Worm (Caenorhabditis elegans) whole organism, young adult: ENCODE data around the gene Y46G5A.15.

ENCODE experiments used
- B0035.1 ChIP-seq: sonication (generic microtip); optimal IDR thresholded peaks from 2 replicates; lab custom pipeline; 2016; ENCODE audit warnings: missing genetic modification characterization, mild to moderate bottlenecking, missing compliant biosample characterization, missing genotype, missing genetic modification reagents
- F10E7.11 ChIP-seq: sonication (generic microtip); optimal IDR thresholded peaks from 2 replicates; lab custom pipeline; 2017; ENCODE audit warnings: mild to moderate bottlenecking, missing genetic modification characterization, moderate library complexity, missing compliant biosample characterization
- F33H1.4 ChIP-seq: fragments of 200-800 bp; sonication (Bioruptor generic); IDR thresholded peaks from 2 replicates; pipeline ENCODE4 v1.3.6; 2022; ENCODE audit warnings: missing genetic modification reagents, missing genetic modification characterization, missing compliant biosample characterization
- F39B2.1 ChIP-seq: fragments of 200-800 bp; sonication (Bioruptor generic); IDR thresholded peaks from 2 replicates; pipeline ENCODE4 v1.3.6; 2022; ENCODE audit warnings: missing genetic modification reagents, missing genetic modification characterization, missing compliant biosample characterization
- F57C9.4 ChIP-seq: sonication (generic microtip); optimal IDR thresholded peaks from 2 replicates; lab custom pipeline; 2017; ENCODE audit warnings: mild to moderate bottlenecking, missing genetic modification characterization, missing compliant biosample characterization
- K11D2.4 ChIP-seq: fragments of 200-800 bp; sonication (Bioruptor generic); IDR thresholded peaks from 2 replicates; pipeline ENCODE4 v1.3.6; 2022; ENCODE audit warnings: missing genetic modification reagents, missing genetic modification characterization, missing compliant biosample characterization
- Y56A3A.18 ChIP-seq: fragments of 200-800 bp; sonication (Bioruptor generic); IDR thresholded peaks from 2 replicates; pipeline ENCODE4 v1.3.6; 2022; ENCODE audit warnings: missing genetic modification reagents, missing genetic modification characterization, missing compliant biosample characterization
- Y67H2A.10 ChIP-seq: fragments of 200-800 bp; sonication (Bioruptor generic); conservative IDR thresholded peaks from 2 replicates; pipeline ENCODE4 v1.3.6; 2022; ENCODE audit warnings: missing genetic modification reagents, missing genetic modification characterization, missing compliant biosample characterization
- Y95B8A.8 ChIP-seq: fragments of 200-800 bp; sonication (Bioruptor generic); IDR thresholded peaks from 2 replicates; pipeline ENCODE4 v1.3.6; 2022; ENCODE audit warnings: missing genetic modification reagents, missing genetic modification characterization, missing compliant biosample characterization
- atf-7 ChIP-seq: sonication (generic microtip); optimal IDR thresholded peaks from 2 replicates; lab custom pipeline; 2017; ENCODE audit warnings: mild to moderate bottlenecking, missing genetic modification characterization, missing compliant biosample characterization
- ccch-3 ChIP-seq: fragments of 200-800 bp; sonication (Bioruptor generic); optimal IDR thresholded peaks from 2 replicates; lab custom pipeline; 2018; ENCODE audit warnings: mild to moderate bottlenecking, missing genetic modification characterization, missing compliant biosample characterization
- cebp-1 ChIP-seq, 2 experiments: fragments of 200-800 bp in 1 of 2; sonication (Bioruptor generic) in 1 of 2; sonication (generic microtip) in 1 of 2; IDR thresholded peaks in 1 of 2; optimal IDR thresholded peaks in 1 of 2; 2 replicates each; pipeline versions ENCODE4 v1.3.6 to Lab custom; 2017 to 2022; ENCODE audit warnings: missing compliant biosample characterization in 2 of 2, missing genetic modification characterization in 2 of 2, mild to moderate bottlenecking in 1 of 2, missing genetic modification reagents in 1 of 2, moderate library complexity in 1 of 2
- ceh-27 ChIP-seq: fragments of 200-800 bp; sonication (Bioruptor generic); optimal IDR thresholded peaks from 2 replicates; lab custom pipeline; 2018; ENCODE audit warnings: mild to moderate bottlenecking, missing genetic modification characterization, moderate library complexity, missing compliant biosample characterization
- chd-7 ChIP-seq: sonication (generic microtip); optimal IDR thresholded peaks from 2 replicates; lab custom pipeline; 2016; ENCODE audit warnings: mild to moderate bottlenecking, missing genetic modification characterization, moderate library complexity, missing compliant biosample characterization
- die-1 ChIP-seq: sonication (generic microtip); optimal IDR thresholded peaks from 2 replicates; lab custom pipeline; 2016; ENCODE audit warnings: missing genotype, mild to moderate bottlenecking, missing genetic modification characterization, missing compliant biosample characterization
- dox-1 ChIP-seq: fragments of 200-800 bp; sonication (Bioruptor generic); IDR thresholded peaks from 2 replicates; pipeline ENCODE4 v1.3.6; 2022; ENCODE audit warnings: missing genetic modification reagents, missing genetic modification characterization, missing compliant biosample characterization
- egl-18 ChIP-seq: fragments of 200-800 bp; sonication (Bioruptor generic); IDR thresholded peaks from 2 replicates; pipeline ENCODE4 v1.3.6; 2022; ENCODE audit warnings: missing genetic modification reagents, missing genetic modification characterization, missing compliant biosample characterization
- ets-4 ChIP-seq: fragments of 200-800 bp; sonication (Bioruptor generic); optimal IDR thresholded peaks from 2 replicates; lab custom pipeline; 2018; ENCODE audit warnings: mild to moderate bottlenecking, missing genetic modification characterization, missing compliant biosample characterization
- hmg-20 ChIP-seq: fragments of 200-800 bp; sonication (Bioruptor generic); IDR thresholded peaks from 2 replicates; pipeline ENCODE4 v1.3.6; 2022; ENCODE audit warnings: missing genetic modification reagents, missing genetic modification characterization, missing compliant biosample characterization
- let-526 ChIP-seq: fragments of 200-800 bp; sonication (Bioruptor generic); IDR thresholded peaks from 2 replicates; pipeline ENCODE4 v1.3.6; 2022; ENCODE audit warnings: missing genetic modification reagents, missing genetic modification characterization, missing compliant biosample characterization
- lin-40 ChIP-seq: sonication (generic microtip); optimal IDR thresholded peaks from 2 replicates; lab custom pipeline; 2016; ENCODE audit warnings: missing genetic modification characterization, mild to moderate bottlenecking, missing compliant biosample characterization, missing genotype, missing genetic modification reagents
- madf-10 ChIP-seq: sonication (generic microtip); optimal IDR thresholded peaks from 2 replicates; lab custom pipeline; 2016; ENCODE audit warnings: mild to moderate bottlenecking, missing genetic modification characterization, missing compliant biosample characterization
- madf-3 ChIP-seq: fragments of 200-800 bp; sonication (Bioruptor generic); IDR thresholded peaks from 2 replicates; pipeline ENCODE4 v1.3.6; 2022; ENCODE audit warnings: missing genetic modification reagents, missing genetic modification characterization, missing compliant biosample characterization
- madf-8 ChIP-seq: fragments of 200-800 bp; sonication (Bioruptor generic); conservative IDR thresholded peaks from 2 replicates; pipeline ENCODE4 v1.3.6; 2022; ENCODE audit warnings: missing genetic modification reagents, missing genetic modification characterization, missing compliant biosample characterization
- mcd-1 ChIP-seq: fragments of 200-800 bp; sonication (Bioruptor generic); IDR thresholded peaks from 2 replicates; pipeline ENCODE4 v1.3.6; 2022; ENCODE audit warnings: missing genetic modification reagents, missing genetic modification characterization, missing compliant biosample characterization
- nfyb-1 ChIP-seq: fragments of 200-800 bp; sonication (Bioruptor generic); IDR thresholded peaks from 2 replicates; pipeline ENCODE4 v1.3.6; 2022; ENCODE audit warnings: missing genetic modification reagents, missing genetic modification characterization, missing compliant biosample characterization
- nhr-80 ChIP-seq: sonication (generic microtip); optimal IDR thresholded peaks from 2 replicates; lab custom pipeline; 2016; ENCODE audit warnings: missing genetic modification characterization, missing compliant biosample characterization
- nhr-90 ChIP-seq: sonication (generic microtip); optimal IDR thresholded peaks from 2 replicates; lab custom pipeline; 2016; ENCODE audit warnings: missing genotype, mild to moderate bottlenecking, missing genetic modification characterization, missing compliant biosample characterization
- pbrm-1 ChIP-seq: fragments of 200-800 bp; sonication (Bioruptor generic); IDR thresholded peaks from 2 replicates; pipeline ENCODE4 v1.3.6; 2022; ENCODE audit warnings: missing genetic modification reagents, missing genetic modification characterization, missing compliant biosample characterization
- rcor-1 ChIP-seq: fragments of 200-800 bp; sonication (Bioruptor generic); IDR thresholded peaks from 2 replicates; pipeline ENCODE4 v1.3.6; 2022; ENCODE audit warnings: missing genetic modification reagents, missing genetic modification characterization, missing compliant biosample characterization
- sea-2 ChIP-seq: fragments of 200-800 bp; sonication (Bioruptor generic); IDR thresholded peaks from 2 replicates; pipeline ENCODE4 v1.3.6; 2022; ENCODE audit warnings: missing genetic modification characterization, missing compliant biosample characterization
- snpc-1.1 ChIP-seq: sonication (generic microtip); optimal IDR thresholded peaks from 2 replicates; lab custom pipeline; 2017; ENCODE audit warnings: missing genetic modification characterization, mild to moderate bottlenecking, missing compliant biosample characterization, antibody characterized with exemption, moderate library complexity, missing genotype, missing genetic modification reagents; ENCODE audit not compliant: insufficient read depth
- snpc-4 ChIP-seq, 5 experiments: fragments of 150-350 bp in 1 of 5; sonication (generic microtip) in 4 of 5; optimal IDR thresholded peaks; 2 replicates each; lab custom pipeline; 2014 to 2018; ENCODE audit warnings: missing genetic modification characterization in 5 of 5, missing biosample characterization in 3 of 5, antibody characterized with exemption in 2 of 5, mild to moderate bottlenecking in 2 of 5, missing compliant biosample characterization in 2 of 5, missing genotype in 2 of 5, moderate library complexity in 2 of 5, missing genetic modification reagents in 1 of 5
- tbx-9 ChIP-seq: sonication (generic microtip); optimal IDR thresholded peaks from 2 replicates; lab custom pipeline; 2016; ENCODE audit warnings: borderline replicate concordance, missing genetic modification characterization, inconsistent platforms, missing compliant biosample characterization
- tlf-1 ChIP-seq: fragments of 200-800 bp; sonication (Bioruptor generic); optimal IDR thresholded peaks from 2 replicates; lab custom pipeline; 2018; ENCODE audit warnings: mild to moderate bottlenecking, missing genetic modification characterization, missing compliant biosample characterization
- ztf-6 ChIP-seq: fragments of 200-800 bp; sonication (Bioruptor generic); IDR thresholded peaks from 2 replicates; pipeline ENCODE4 v1.3.6; 2022; ENCODE audit warnings: missing genetic modification reagents, missing genetic modification characterization, missing compliant biosample characterization

Y46G5A.15 gene

DNA sequence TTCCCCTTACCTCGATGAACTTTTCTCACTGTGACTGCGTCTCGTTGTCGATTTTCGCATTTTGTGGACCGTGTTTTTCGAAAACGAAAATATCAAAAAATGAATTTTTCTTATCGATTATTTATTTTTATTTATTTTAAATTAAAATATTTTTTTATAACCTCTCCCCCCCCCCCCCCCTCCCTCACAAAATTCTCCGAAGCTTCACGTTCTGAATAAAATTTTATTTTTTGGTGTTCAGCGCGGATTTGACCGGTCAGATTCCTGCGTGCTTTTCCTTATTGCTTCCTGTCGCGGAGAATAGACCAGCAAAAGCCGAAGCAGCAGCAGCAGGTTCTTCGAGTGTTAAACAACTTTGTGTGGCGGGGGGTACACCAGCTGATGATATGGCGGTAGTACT lies 33.3 kb upstream of the Y46G5A.15 start, which contains the start of gene Y46G5A.22:
Gene Y46G5A.22 (minus strand): TSS at position 101 of the 400 bp plus-strand sequence.
- TF ChIP-seq F10E7.11 (tag; lab: Kevin White, UChicago) (no peak), hmg-20 (no peak), nhr-90 (tag; lab: Kevin White, UChicago) (no peak), K11D2.4 (GFP tag; lab: Robert Waterston, UW) (no peak), egl-18 (GFP tag; lab: Robert Waterston, UW) (no peak), madf-8 (no peak), Y56A3A.18 (no peak), F39B2.1 (GFP tag; lab: Robert Waterston, UW) (no peak), pbrm-1 (GFP tag; lab: Robert Waterston, UW) (no peak), tlf-1 (GFP tag; lab: Kevin White, UChicago) (no peak), F57C9.4 (tag; lab: Kevin White, UChicago) (no peak), ets-4 (GFP tag; lab: Kevin White, UChicago) (no peak), ccch-3 (GFP tag; lab: Kevin White, UChicago) (no peak), nfyb-1 (GFP tag; lab: Robert Waterston, UW) (no peak)

DNA sequence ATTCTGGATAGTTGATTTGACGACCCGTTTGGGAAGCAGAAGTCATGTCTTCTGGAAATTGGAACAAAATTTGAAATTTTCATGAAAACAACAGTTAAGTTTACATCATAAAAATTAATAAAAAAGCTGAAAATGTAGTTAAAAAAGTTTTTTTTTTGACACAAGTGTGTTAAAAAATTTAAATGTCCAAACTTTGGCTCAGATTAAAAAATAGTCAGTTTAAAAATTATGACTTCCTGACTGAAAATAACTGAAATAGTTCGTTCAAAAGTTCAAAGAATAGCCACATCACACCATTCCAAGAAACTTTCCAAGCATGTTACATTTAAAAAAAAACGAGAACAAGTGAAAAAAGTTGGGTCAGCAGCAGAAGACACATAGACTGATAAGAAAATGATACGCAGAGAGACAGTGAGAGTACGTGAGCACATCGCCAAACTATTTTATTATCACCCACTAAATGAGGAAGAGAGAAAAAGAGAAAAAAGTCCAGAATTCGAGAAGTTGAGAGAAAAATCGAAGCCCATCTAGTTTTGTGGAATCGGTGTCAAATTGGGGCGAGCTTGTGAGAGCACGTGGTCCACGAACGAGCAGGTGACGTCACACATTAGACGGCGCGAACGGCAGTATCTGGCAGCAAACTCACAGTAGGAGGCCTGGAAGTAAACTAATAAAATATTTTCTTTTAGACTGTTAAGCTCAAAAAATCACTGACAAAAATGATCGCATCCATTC lies 31.4 kb upstream of the Y46G5A.15 start, which contains the start of gene acl-7:
Gene acl-7 (minus strand): TSS at position 51 of the 735 bp plus-strand sequence.
- TF ChIP-seq nhr-80, result peak; percentile 76
- no peak for TF ChIP-seq dox-1 (GFP tag; lab: Robert Waterston, UW)
- peak; percentile 23 for TF ChIP-seq atf-7 (tag; lab: Kevin White, UChicago)
- TF ChIP-seq mcd-1 (GFP tag; lab: Robert Waterston, UW), result 0 out of 2 replicates have a peak, but pooled peaks have one; percentile 27
- TF ChIP-seq, all 124 proteins: peak for 3

- no peak for TF ChIP-seq Y67H2A.10 (GFP tag; lab: Robert Waterston, UW)
- no peak for TF ChIP-seq die-1 (tag; lab: Kevin White, UChicago)
- no peak for TF ChIP-seq nhr-90 (tag; lab: Kevin White, UChicago)
Observed at ce11 chrII:12813253-12813652, 28.0 kb upstream of the Y46G5A.15 start.

DNA sequence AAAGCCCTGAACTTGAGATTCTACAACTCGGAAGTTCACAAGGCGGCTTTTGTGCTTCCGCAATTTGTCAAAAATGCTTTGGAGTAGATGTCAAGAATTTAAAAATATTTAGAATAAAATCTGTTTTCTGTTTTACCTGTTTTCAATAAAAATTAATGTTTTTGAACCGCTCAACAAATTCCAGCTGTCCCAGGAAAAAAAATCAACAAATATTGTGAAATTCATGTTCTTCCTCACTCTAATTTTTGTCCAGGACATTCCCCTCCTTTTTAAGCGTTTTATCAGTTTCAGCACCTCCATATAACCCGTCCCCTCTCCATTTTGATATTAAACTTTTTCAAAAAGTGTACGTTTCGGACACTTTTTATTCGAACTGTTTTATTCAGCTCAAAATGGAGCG lies 25.5 kb upstream of the Y46G5A.15 start, which contains the start of gene Y46G5A.20:
Gene Y46G5A.20 (plus strand): TSS at position 301 of the 400 bp plus-strand sequence.
- TF ChIP-seq let-526 (GFP tag; lab: Robert Waterston, UW) (no peak), lin-40 (tag; lab: Kevin White, UChicago) (no peak), cebp-1 (GFP tag; IDR thresholded peaks at IDR 0.05; lab: Robert Waterston, UW) (no peak), cebp-1 (tag; optimal IDR thresholded peaks at IDR 0.05; lab: Kevin White, UChicago) (peak; percentile 42)
- TF ChIP-seq, all 124 proteins: peak for 1

DNA sequence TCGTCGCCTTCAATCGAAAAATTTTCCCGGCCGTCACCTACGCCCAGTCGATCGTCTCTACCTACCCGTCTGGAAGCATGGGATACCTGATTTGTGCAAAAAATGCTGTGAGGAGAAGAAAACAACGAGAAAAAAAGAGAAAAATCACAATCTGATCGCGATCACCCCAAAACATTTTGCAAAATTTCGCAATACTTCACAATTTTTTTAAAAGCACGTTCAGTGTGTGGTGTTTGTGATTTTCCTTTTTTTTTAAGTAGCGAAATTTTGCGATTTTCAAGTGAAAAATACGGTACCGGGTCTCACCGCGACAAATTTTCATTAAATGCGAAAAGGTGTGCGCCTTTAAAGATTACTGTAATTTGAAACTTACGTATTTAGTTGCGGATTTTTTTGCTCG lies 24.5 kb upstream of the Y46G5A.15 start:
- peak; percentile 71; the same call in 1 of the 2 replicates for TF ChIP-seq cebp-1 (GFP tag; IDR thresholded peaks at IDR 0.05; lab: Robert Waterston, UW)
- peak; percentile 94 for TF ChIP-seq cebp-1 (tag; optimal IDR thresholded peaks at IDR 0.05; lab: Kevin White, UChicago)
- no peak for TF ChIP-seq madf-3
- no peak for TF ChIP-seq tbx-9 (tag; lab: Kevin White, UChicago)
- no peak for TF ChIP-seq B0035.1
- TF ChIP-seq madf-10 (tag; lab: Kevin White, UChicago), result no peak

DNA sequence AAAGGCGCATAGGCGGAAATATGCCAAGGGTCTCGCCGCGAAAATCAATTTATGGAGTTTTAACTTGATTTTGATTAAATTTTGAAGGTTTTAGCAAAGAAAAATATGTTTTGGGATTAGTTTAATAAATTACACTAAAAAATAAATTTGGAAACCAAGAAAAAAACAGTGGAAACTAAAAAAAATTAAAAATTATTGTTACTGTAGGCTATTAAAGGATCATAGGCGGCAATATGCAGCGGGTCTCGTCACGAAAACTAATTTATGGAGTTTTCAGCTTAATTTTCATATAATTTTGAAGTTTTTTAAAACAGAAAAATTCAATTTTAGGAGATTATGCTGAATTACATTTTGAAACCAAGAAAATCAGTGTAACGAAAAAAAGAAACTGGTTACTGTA lies 23.5 kb upstream of the Y46G5A.15 start:
- TF ChIP-seq ceh-27 (GFP tag; lab: Kevin White, UChicago) (no peak), die-1 (tag; lab: Kevin White, UChicago) (no peak), Y95B8A.8 (GFP tag; lab: Robert Waterston, UW) (no peak), ztf-6 (no peak), Y67H2A.10 (GFP tag; lab: Robert Waterston, UW) (no peak), rcor-1 (GFP tag; lab: Robert Waterston, UW) (no peak), F33H1.4 (GFP tag; lab: Robert Waterston, UW) (peak; percentile 93), sea-2 (no peak), chd-7 (tag; lab: Kevin White, UChicago) (no peak), hmg-20 (no peak), snpc-4 (GFP tag; optimal IDR thresholded peaks at IDR 0.05; lab: Kevin White, UChicago) (no peak), snpc-4 (tag; optimal IDR thresholded peaks at IDR 0.05; lab: Kevin White, UChicago) (peak in 1 of 4 experiments; percentile 15), snpc-1.1 (tag; lab: Kevin White, UChicago) (no peak), madf-3 (no peak), mcd-1 (GFP tag; lab: Robert Waterston, UW) (0 out of 2 replicates have a peak, but pooled peaks have one; percentile 17)
